Worm (Caenorhabditis elegans): ENCODE data around the gene ugt-63.

DNA sequence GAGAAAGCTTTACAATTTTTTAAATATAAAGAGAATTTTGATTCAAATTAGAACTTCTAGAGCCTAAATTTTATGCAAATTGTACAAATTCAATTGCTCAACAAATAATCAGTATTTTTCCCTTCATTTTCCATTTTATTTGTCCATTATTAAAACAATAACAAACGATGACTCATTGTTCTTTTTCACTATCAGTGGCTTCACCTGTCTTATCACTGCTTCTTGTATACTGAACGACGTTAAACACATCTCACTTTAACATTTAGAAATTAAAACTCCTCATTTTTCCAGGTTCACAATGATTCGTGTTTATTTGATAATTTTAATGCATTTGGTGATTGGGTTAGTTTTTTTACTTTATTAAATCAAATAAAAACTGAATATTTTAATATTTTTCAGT is 9.1 kb upstream of the ugt-63 start, which contains the start of gene sid-1:
- TF ChIP-seq nhr-28 (tag; optimal IDR thresholded peaks at IDR 0.05) = peak; percentile 54
- no peak for TF ChIP-seq nhr-77 (tag; optimal IDR thresholded peaks at IDR 0.05)
- TF ChIP-seq dmd-6 (GFP tag; IDR thresholded peaks at IDR 0.05) = peak; percentile 8; the same call in 1 of the 2 replicates
- TF ChIP-seq egl-27 (tag; optimal IDR thresholded peaks at IDR 0.05) = no peak
- no peak for TF ChIP-seq unc-39 (tag; optimal IDR thresholded peaks at IDR 0.05)
- TF ChIP-seq hlh-11 (tag; optimal IDR thresholded peaks at IDR 0.05) = no peak
- TF ChIP-seq hlh-30 (tag; optimal IDR thresholded peaks at IDR 0.05; ENCODE audit: insufficient read depth) = no peak
- TF ChIP-seq zag-1 (tag; optimal IDR thresholded peaks at IDR 0.05) = no peak
- TF ChIP-seq F44E2.7 (GFP tag; IDR thresholded peaks at IDR 0.05) = no peak
- no peak for TF ChIP-seq daf-12 (tag; optimal IDR thresholded peaks at IDR 0.05)
- no peak for TF ChIP-seq D1046.2 (GFP tag; IDR thresholded peaks at IDR 0.05)

All from whole organism, L4 larva.